Fruit fly (Drosophila melanogaster) whole organism, embryonic: ENCODE data around the gene Shaw.

ENCODE experiments used
- ATbp ChIP-seq: fragments of 200-800 bp; sonication (Bioruptor generic); optimal IDR thresholded peaks from 2 replicates; lab custom pipeline; 2017; ENCODE audit warnings: missing biosample characterization, mild to moderate bottlenecking, missing genetic modification characterization, missing genetic modification reagents
- B-H1 ChIP-seq: fragments of 200-800 bp; sonication (Bioruptor generic); IDR thresholded peaks from 3 replicates; pipeline ENCODE4 v1.3.6; 2022; ENCODE audit warnings: missing biosample characterization, missing genetic modification characterization
- CG10462 ChIP-seq: fragments of 200-800 bp; sonication (Bioruptor generic); optimal IDR thresholded peaks from 2 replicates; lab custom pipeline; 2016; ENCODE audit warnings: missing biosample characterization, missing genetic modification characterization
- CG11093 ChIP-seq: fragments of 200-800 bp; sonication (Bioruptor generic); IDR thresholded peaks from 3 replicates; pipeline ENCODE4 v1.3.6; 2022; ENCODE audit warnings: missing biosample characterization, missing genetic modification characterization
- CG11398 ChIP-seq: fragments of 200-800 bp; sonication (Bioruptor generic); optimal IDR thresholded peaks from 2 replicates; lab custom pipeline; 2016; ENCODE audit warnings: missing biosample characterization, missing genetic modification characterization
- CG13296 ChIP-seq: fragments of 200-800 bp; sonication (Bioruptor generic); optimal IDR thresholded peaks from 3 replicates; lab custom pipeline; 2018; ENCODE audit warnings: missing biosample characterization, mild to moderate bottlenecking, missing genetic modification characterization
- CG14441 ChIP-seq: fragments of 200-800 bp; sonication (Bioruptor generic); IDR thresholded peaks from 2 replicates; pipeline ENCODE4 v1.3.6; 2022; ENCODE audit warnings: missing biosample characterization, missing genetic modification characterization
- CG17612 ChIP-seq: fragments of 200-800 bp; sonication (Bioruptor generic); IDR thresholded peaks from 2 replicates; pipeline ENCODE4 v1.3.6; 2022; ENCODE audit warnings: missing biosample characterization, missing genetic modification characterization
- CG2889 ChIP-seq: fragments of 200-800 bp; sonication (Bioruptor generic); IDR thresholded peaks from 3 replicates; pipeline ENCODE4 v1.3.6; 2022; ENCODE audit warnings: missing biosample characterization, missing genetic modification characterization
- CG30431 ChIP-seq: fragments of 200-800 bp; sonication (Bioruptor generic); optimal IDR thresholded peaks from 2 replicates; lab custom pipeline; 2017; ENCODE audit warnings: missing biosample characterization, missing genetic modification characterization
- CG42726 ChIP-seq: fragments of 200-800 bp; sonication (Bioruptor generic); IDR thresholded peaks from 2 replicates; pipeline ENCODE4 v1.3.6; 2022; ENCODE audit warnings: missing biosample characterization, missing genetic modification characterization; ENCODE audit not compliant: partially characterized antibody
- CG4424 ChIP-seq: fragments of 200-800 bp; sonication (Bioruptor generic); optimal IDR thresholded peaks from 3 replicates; lab custom pipeline; 2016; ENCODE audit warnings: missing biosample characterization, missing genetic modification characterization
- CG4854 ChIP-seq: fragments of 200-800 bp; sonication (Bioruptor generic); optimal IDR thresholded peaks from 2 replicates; lab custom pipeline; 2016; ENCODE audit warnings: missing biosample characterization, missing genetic modification characterization, inconsistent platforms
- CG6175 ChIP-seq: fragments of 200-800 bp; sonication (Bioruptor generic); IDR thresholded peaks from 3 replicates; pipeline ENCODE4 v1.3.6; 2022; ENCODE audit warnings: missing biosample characterization, missing genetic modification characterization
- CG6765 ChIP-seq: fragments of 200-800 bp; sonication (Bioruptor generic); optimal IDR thresholded peaks from 3 replicates; lab custom pipeline; 2017; ENCODE audit warnings: missing biosample characterization, mild to moderate bottlenecking, missing genetic modification characterization
- Camta ChIP-seq: fragments of 200-800 bp; sonication (Bioruptor generic); optimal IDR thresholded peaks from 2 replicates; lab custom pipeline; 2016; ENCODE audit warnings: missing biosample characterization, missing genetic modification characterization
- CoRest ChIP-seq: fragments of 200-800 bp; sonication (Bioruptor generic); optimal IDR thresholded peaks from 3 replicates; lab custom pipeline; 2018; ENCODE audit warnings: missing biosample characterization, mild to moderate bottlenecking, missing genetic modification characterization, moderate library complexity
- Dad ChIP-seq: fragments of 200-800 bp; sonication (Bioruptor generic); optimal IDR thresholded peaks from 3 replicates; lab custom pipeline; 2016; ENCODE audit warnings: missing biosample characterization, missing genetic modification characterization
- E2f2 ChIP-seq: fragments of 200-800 bp; sonication (Bioruptor generic); IDR thresholded peaks from 2 replicates; pipeline ENCODE4 v1.3.6; 2022; ENCODE audit warnings: missing biosample characterization, missing genetic modification characterization
- Elba2 ChIP-seq: fragments of 200-800 bp; sonication (Bioruptor generic); optimal IDR thresholded peaks from 3 replicates; lab custom pipeline; 2016; ENCODE audit warnings: missing biosample characterization, missing genetic modification characterization
- Hmr ChIP-seq: fragments of 200-800 bp; sonication (Bioruptor generic); optimal IDR thresholded peaks from 3 replicates; lab custom pipeline; 2017; ENCODE audit warnings: mild to moderate bottlenecking, missing biosample characterization, missing genetic modification reagents, missing genetic modification characterization
- Hr39 ChIP-seq: fragments of >200 bp; optimal IDR thresholded peaks from 2 replicates; lab custom pipeline; 2017
- Nf-YC ChIP-seq: fragments of 200-800 bp; optimal IDR thresholded peaks from 3 replicates; lab custom pipeline; 2019; ENCODE audit warnings: missing biosample characterization, mild to moderate bottlenecking, missing genetic modification characterization, moderate library complexity
- Poxn ChIP-seq: fragments of 200-800 bp; sonication (Bioruptor generic); IDR thresholded peaks from 2 replicates; pipeline ENCODE4 v1.3.6; 2022; ENCODE audit warnings: missing biosample characterization, missing genetic modification characterization
- Trl ChIP-seq, 3 experiments: fragments of >200 bp in 2 of 3; fragments of 200-800 bp in 1 of 3; sonication (Bioruptor generic) in 1 of 3; optimal IDR thresholded peaks; 2 replicates in 1 of 3; 3 replicates in 2 of 3; lab custom pipeline; 2016 to 2017; ENCODE audit warnings: missing biosample characterization in 1 of 3, missing genetic modification characterization in 1 of 3
- bbx ChIP-seq: fragments of 200-800 bp; sonication (Bioruptor generic); IDR thresholded peaks from 2 replicates; pipeline ENCODE4 v1.3.6; 2022; ENCODE audit warnings: missing biosample characterization, missing genetic modification characterization; ENCODE audit not compliant: partially characterized antibody
- ci ChIP-seq: fragments of 200-800 bp; sonication (Bioruptor generic); IDR thresholded peaks from 3 replicates; pipeline ENCODE4 v1.3.6; 2022; ENCODE audit warnings: missing biosample characterization, missing genetic modification characterization
- crp ChIP-seq, 2 experiments: fragments of 200-800 bp; sonication (Bioruptor generic); optimal IDR thresholded peaks; 2 replicates in 1 of 2; 3 replicates in 1 of 2; lab custom pipeline; 2017; ENCODE audit warnings: missing biosample characterization in 2 of 2, missing genetic modification characterization in 2 of 2, mild to moderate bottlenecking in 1 of 2, moderate library complexity in 1 of 2
- cwo ChIP-seq: fragments of 200-800 bp; sonication (Bioruptor generic); optimal IDR thresholded peaks from 3 replicates; lab custom pipeline; 2017; ENCODE audit warnings: missing biosample characterization, missing genetic modification characterization, mild to moderate bottlenecking, moderate library complexity, missing genetic modification reagents
- dmrt99B ChIP-seq: fragments of 200-800 bp; sonication (Bioruptor generic); optimal IDR thresholded peaks from 2 replicates; lab custom pipeline; 2018; ENCODE audit warnings: missing biosample characterization, mild to moderate bottlenecking, missing genetic modification characterization, moderate library complexity
- dysf ChIP-seq: fragments of 200-800 bp; sonication (Bioruptor generic); IDR thresholded peaks from 3 replicates; pipeline ENCODE4 v1.3.6; 2022; ENCODE audit warnings: missing biosample characterization, missing genetic modification characterization
- emc ChIP-seq: fragments of 200-800 bp; sonication (Bioruptor generic); optimal IDR thresholded peaks from 2 replicates; lab custom pipeline; 2016; ENCODE audit warnings: missing biosample characterization, missing genetic modification characterization
- en ChIP-seq: fragments of 200-800 bp; sonication (Bioruptor generic); optimal IDR thresholded peaks from 2 replicates; lab custom pipeline; 2016; ENCODE audit warnings: missing biosample characterization, missing genetic modification characterization
- gcm ChIP-seq: fragments of 200-800 bp; sonication (Bioruptor generic); optimal IDR thresholded peaks from 2 replicates; lab custom pipeline; 2019; ENCODE audit warnings: missing biosample characterization, mild to moderate bottlenecking, missing genetic modification characterization, moderate library complexity
- gcm2 ChIP-seq: fragments of 200-800 bp; sonication (Bioruptor generic); optimal IDR thresholded peaks from 2 replicates; lab custom pipeline; 2016; ENCODE audit warnings: missing biosample characterization, missing genetic modification characterization
- gem ChIP-seq: fragments of 200-800 bp; sonication (Bioruptor generic); optimal IDR thresholded peaks from 2 replicates; lab custom pipeline; 2019; ENCODE audit warnings: missing biosample characterization, mild to moderate bottlenecking, missing genetic modification characterization, moderate library complexity
- grn ChIP-seq: fragments of 200-800 bp; sonication (Bioruptor generic); optimal IDR thresholded peaks from 3 replicates; lab custom pipeline; 2017; ENCODE audit warnings: missing biosample characterization, missing genetic modification characterization
- inv ChIP-seq: fragments of 200-800 bp; sonication (Bioruptor generic); IDR thresholded peaks from 2 replicates; pipeline ENCODE4 v1.3.6; 2022; ENCODE audit warnings: missing biosample characterization, missing genetic modification characterization; ENCODE audit not compliant: partially characterized antibody
- knrl ChIP-seq: fragments of 200-800 bp; sonication (Bioruptor generic); IDR thresholded peaks from 3 replicates; pipeline ENCODE4 v1.3.6; 2022; ENCODE audit warnings: missing biosample characterization, missing genetic modification characterization; ENCODE audit not compliant: partially characterized antibody
- org-1 ChIP-seq: fragments of 200-800 bp; sonication (Bioruptor generic); optimal IDR thresholded peaks from 2 replicates; lab custom pipeline; 2017; ENCODE audit warnings: missing biosample characterization, missing genetic modification characterization
- otp ChIP-seq: fragments of 200-800 bp; sonication (Bioruptor generic); IDR thresholded peaks from 3 replicates; pipeline ENCODE4, ENCODE4 v1.3.6; 2022; ENCODE audit warnings: missing biosample characterization, missing genetic modification characterization
- pfk ChIP-seq: fragments of 200-800 bp; sonication (Bioruptor generic); optimal IDR thresholded peaks from 2 replicates; lab custom pipeline; 2018; ENCODE audit warnings: missing biosample characterization, mild to moderate bottlenecking, missing genetic modification characterization, moderate library complexity
- pho ChIP-seq: fragments of 200-800 bp; sonication (Bioruptor generic); optimal IDR thresholded peaks from 2 replicates; lab custom pipeline; 2016; ENCODE audit warnings: missing biosample characterization, missing genetic modification characterization
- prd ChIP-seq, 3 experiments: fragments of >200 bp in 2 of 3; fragments of 200-800 bp in 1 of 3; sonication (Bioruptor generic) in 1 of 3; optimal IDR thresholded peaks in 2 of 3; IDR thresholded peaks in 1 of 3; 2 replicates in 2 of 3; 3 replicates in 1 of 3; pipeline versions ENCODE4 v1.3.6 to Lab custom; 2017 to 2022; ENCODE audit warnings: missing biosample characterization in 1 of 3, missing genetic modification characterization in 1 of 3
- pzg ChIP-seq: fragments of 200-800 bp; sonication (Bioruptor generic); optimal IDR thresholded peaks from 3 replicates; lab custom pipeline; 2018; ENCODE audit warnings: missing biosample characterization, mild to moderate bottlenecking, missing genetic modification characterization, moderate library complexity
- rib ChIP-seq: fragments of 200-800 bp; sonication (Bioruptor generic); IDR thresholded peaks from 2 replicates; pipeline ENCODE4 v1.3.6; 2022; ENCODE audit warnings: missing biosample characterization, missing genetic modification characterization
- salm ChIP-seq: fragments of 200-800 bp; sonication (Bioruptor generic); optimal IDR thresholded peaks from 2 replicates; lab custom pipeline; 2018; ENCODE audit warnings: missing biosample characterization, mild to moderate bottlenecking, missing genetic modification characterization
- vnd ChIP-seq: fragments of 200-800 bp; sonication (Bioruptor generic); IDR thresholded peaks from 3 replicates; pipeline ENCODE4 v1.3.6; 2022; ENCODE audit warnings: missing biosample characterization, missing genetic modification characterization; ENCODE audit not compliant: partially characterized antibody
- wek ChIP-seq: fragments of 200-800 bp; sonication (Bioruptor generic); optimal IDR thresholded peaks from 3 replicates; lab custom pipeline; 2018; ENCODE audit warnings: missing biosample characterization, mild to moderate bottlenecking, missing genetic modification characterization, moderate library complexity

The Shaw gene

DNA sequence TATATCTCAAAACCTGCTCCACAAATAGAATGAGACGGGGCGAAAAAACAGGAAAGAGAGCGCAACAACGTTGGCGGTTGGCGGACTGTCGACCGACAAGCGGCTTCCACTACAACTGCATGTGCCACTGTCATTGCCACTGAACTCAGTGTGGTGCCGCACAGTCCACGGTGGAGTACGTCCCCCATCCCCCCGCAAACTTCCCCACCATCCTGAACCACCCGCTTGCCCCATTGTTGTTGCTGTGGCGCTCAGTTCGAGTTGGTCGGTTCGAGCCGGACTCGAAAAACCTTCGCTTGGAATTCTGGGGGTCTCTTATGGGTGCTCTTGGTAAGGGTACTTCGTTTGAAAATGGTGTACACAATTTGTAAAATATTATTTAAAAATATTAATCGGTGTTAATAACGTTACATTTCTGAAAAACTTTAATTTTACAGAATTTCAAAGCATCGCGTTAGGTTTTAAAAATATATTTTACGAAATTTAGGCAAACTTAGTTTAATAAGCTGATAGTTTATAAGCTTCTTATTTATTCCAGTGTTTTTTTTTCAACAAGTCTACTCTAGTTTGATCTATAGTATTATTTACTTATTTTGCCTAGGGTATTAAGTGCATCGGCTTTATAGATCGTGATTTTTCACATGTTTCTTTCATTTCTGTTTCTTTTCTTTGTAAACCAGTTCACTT, 55.1 kb downstream of the Shaw start (continued):
- TF ChIP-seq gem = peak; percentile 88
- peak; percentile 53 for TF ChIP-seq Nf-YC (tag; lab: Kevin White, UChicago)
- no peak for TF ChIP-seq Hr39
- peak; percentile 68; the same call in 2 of the 3 replicates for TF ChIP-seq dysf (GFP tag; lab: Robert Waterston, UW)
- TF ChIP-seq pfk (GFP tag; lab: Kevin White, UChicago) = no peak
- TF ChIP-seq org-1 (GFP tag; lab: Kevin White, UChicago) = no peak
- TF ChIP-seq en (GFP tag; lab: Kevin White, UChicago) = no peak
- TF ChIP-seq CG4424 (GFP tag; lab: Kevin White, UChicago) = peak; percentile 48
- TF ChIP-seq dmrt99B (tag; lab: Kevin White, UChicago) = peak; percentile 73
- TF ChIP-seq CG17612 (GFP tag; lab: Robert Waterston, UW) = no peak
- TF ChIP-seq pho (GFP tag; lab: Kevin White, UChicago) = no peak
- no peak for TF ChIP-seq CG4854
- TF ChIP-seq B-H1 (GFP tag; lab: Robert Waterston, UW) = no peak
- peak; percentile 30 for TF ChIP-seq grn (GFP tag; lab: Kevin White, UChicago)
- TF ChIP-seq ci (GFP tag; lab: Robert Waterston, UW) = no peak; the same call in 2 of the 3 replicates
- no peak for TF ChIP-seq vnd (GFP tag; lab: Robert Waterston, UW)
- TF ChIP-seq CG10462 (GFP tag; lab: Kevin White, UChicago) = no peak
- TF ChIP-seq gcm (GFP tag; lab: Kevin White, UChicago) = peak; percentile 69
- TF ChIP-seq Camta (GFP tag; lab: Kevin White, UChicago) = no peak
- no peak for TF ChIP-seq bbx (GFP tag; lab: Robert Waterston, UW)
- no peak for TF ChIP-seq CG11398 (GFP tag; lab: Kevin White, UChicago)
- peak; percentile 18 for TF ChIP-seq ATbp (GFP tag; lab: Kevin White, UChicago)
- TF ChIP-seq otp (GFP tag; lab: Robert Waterston, UW) = 0 out of 3 replicates have a peak, but pooled peaks have one; percentile 51
- TF ChIP-seq rib = peak; percentile 34; the same call in 1 of the 2 replicates
- TF ChIP-seq salm = peak; percentile 27
- no peak for TF ChIP-seq Elba2
- TF ChIP-seq CG13296 (GFP tag; lab: Kevin White, UChicago) = peak; percentile 43
- no peak for TF ChIP-seq crp (GFP tag; optimal IDR thresholded peaks at IDR 0.05; lab: Kevin White, UChicago)
- TF ChIP-seq CoRest = peak; percentile 81
- peak; percentile 58 for TF ChIP-seq cwo (GFP tag; lab: Kevin White, UChicago)
- TF ChIP-seq Poxn = no peak
- TF ChIP-seq CG6175 (GFP tag; lab: Robert Waterston, UW) = peak; percentile 99
- no peak for TF ChIP-seq emc (GFP tag; lab: Kevin White, UChicago)
- TF ChIP-seq CG11093 (GFP tag; lab: Robert Waterston, UW) = no peak
- TF ChIP-seq CG30431 = no peak
- TF ChIP-seq Trl (optimal IDR thresholded peaks at IDR 0.05; lab: Kevin White, UChicago) = peak; percentile 49 to 51
- no peak for TF ChIP-seq Trl (GFP tag; optimal IDR thresholded peaks at IDR 0.05; lab: Kevin White, UChicago)
- TF ChIP-seq CG14441 (GFP tag; lab: Robert Waterston, UW) = no peak
- TF ChIP-seq pzg (GFP tag; lab: Kevin White, UChicago) = no peak
- peak; percentile 36 for TF ChIP-seq Hmr (GFP tag; lab: Kevin White, UChicago)
- no peak for TF ChIP-seq prd (optimal IDR thresholded peaks at IDR 0.05; lab: Kevin White, UChicago)
- TF ChIP-seq prd (GFP tag; IDR thresholded peaks at IDR 0.05; lab: Robert Waterston, UW) = peak; percentile 47; the same call in 1 of the 3 replicates
- TF ChIP-seq knrl (GFP tag; lab: Robert Waterston, UW) = no peak
- no peak for TF ChIP-seq wek (GFP tag; lab: Kevin White, UChicago)
- TF ChIP-seq CG6765 (GFP tag; lab: Kevin White, UChicago) = no peak
- no peak for TF ChIP-seq inv (GFP tag; lab: Robert Waterston, UW)
- TF ChIP-seq Dad (GFP tag; lab: Kevin White, UChicago) = no peak
- TF ChIP-seq CG42726 = peak; percentile 26; the same call in 1 of the 2 replicates
- TF ChIP-seq CG2889 = no peak
- no peak for TF ChIP-seq E2f2
- no peak for TF ChIP-seq gcm2 (GFP tag; lab: Kevin White, UChicago)
